5 worm cellular contexts compared by ENCODE assay signal in the genomic region with DNA sequence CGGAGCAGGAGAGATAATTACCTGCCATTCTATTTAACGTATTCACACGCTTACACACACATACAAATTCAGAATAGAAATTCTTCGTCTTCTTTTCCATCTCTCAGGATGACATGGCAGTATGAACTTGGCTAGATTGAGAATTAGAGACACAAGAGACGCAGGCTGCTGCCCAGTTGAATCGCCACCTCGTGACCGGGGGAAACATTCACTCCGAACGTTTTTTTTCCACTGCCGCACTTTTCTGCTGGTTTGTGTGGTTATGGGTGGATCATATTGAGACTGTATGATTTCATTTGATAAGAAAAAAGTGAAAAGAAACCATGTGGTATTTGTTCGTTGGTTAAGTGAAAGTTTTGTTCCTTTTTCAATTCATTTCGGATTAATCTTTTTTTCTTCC.
A peak's percentile ranks its signal among the peaks of the same experiment; 100 is the strongest.
TF ChIP-seq lines count a peak whose summit lies in the region.

No protein-coding gene starts in this region.

TF ChIP-seq in whole organism, L1 larva, 84 proteins besides CTCF, POLR2A, EP300 and RAD21 (continued from another document and continues in another):
- TF ChIP-seq ama-1 (optimal IDR thresholded peaks at IDR 0.05; lab: Kevin White, UChicago) = peak; percentile 33
- no peak for TF ChIP-seq fkh-4 (tag; optimal IDR thresholded peaks at IDR 0.05; lab: Kevin White, UChicago; ENCODE audit: borderline replicate concordance)
- peak; percentile 36 for TF ChIP-seq fkh-8 (tag; optimal IDR thresholded peaks at IDR 0.05; lab: Kevin White, UChicago)
- TF ChIP-seq nhr-77 (tag; optimal IDR thresholded peaks at IDR 0.05; lab: Kevin White, UChicago) = no peak
- TF ChIP-seq nhr-19 (GFP tag; conservative IDR thresholded peaks at IDR 0.05; lab: Robert Waterston, UW) = peak; percentile 46; the same call in 1 of the 2 replicates
- TF ChIP-seq nhr-90 (tag; optimal IDR thresholded peaks at IDR 0.05; lab: Kevin White, UChicago; ENCODE audit: poor library complexity) = peak; percentile 57
- TF ChIP-seq hlh-4 (tag; optimal IDR thresholded peaks at IDR 0.05; lab: Kevin White, UChicago) = no peak
- peak; percentile 29 for TF ChIP-seq lir-3 (tag; optimal IDR thresholded peaks at IDR 0.05; lab: Kevin White, UChicago; ENCODE audit: poor library complexity)
- no peak for TF ChIP-seq pqm-1 (tag; optimal IDR thresholded peaks at IDR 0.05; lab: Kevin White, UChicago)
- peak; percentile 73 for TF ChIP-seq unc-130 (tag; optimal IDR thresholded peaks at IDR 0.05; lab: Kevin White, UChicago)
- TF ChIP-seq ets-5 (GFP tag; IDR thresholded peaks at IDR 0.05; lab: Robert Waterston, UW) = no peak
- TF ChIP-seq pag-3 (tag; optimal IDR thresholded peaks at IDR 0.05; lab: Kevin White, UChicago; ENCODE audit: borderline replicate concordance, insufficient read depth) = peak; percentile 78
- no peak for TF ChIP-seq mef-2 (tag; optimal IDR thresholded peaks at IDR 0.05; lab: Kevin White, UChicago)
- TF ChIP-seq mep-1 (tag; optimal IDR thresholded peaks at IDR 0.05; lab: Kevin White, UChicago) = peak; percentile 68
- peak; percentile 32 for TF ChIP-seq jun-1 (tag; optimal IDR thresholded peaks at IDR 0.05; lab: Kevin White, UChicago)
- peak; percentile 51 to 79 for TF ChIP-seq lin-35 (GFP tag; optimal IDR thresholded peaks at IDR 0.05; lab: Kevin White, UChicago)
- TF ChIP-seq tbx-2 (tag; optimal IDR thresholded peaks at IDR 0.05; lab: Kevin White, UChicago) = peak; percentile 62
- TF ChIP-seq elt-2 (tag; optimal IDR thresholded peaks at IDR 0.05; lab: Kevin White, UChicago) = peak; percentile 52
- TF ChIP-seq lin-39 (tag; optimal IDR thresholded peaks at IDR 0.05; lab: Kevin White, UChicago) = no peak
- peak; percentile 27 to 43 for TF ChIP-seq efl-1 (optimal IDR thresholded peaks at IDR 0.05; lab: Kevin White, UChicago)
- TF ChIP-seq efl-1 (GFP tag; optimal IDR thresholded peaks at IDR 0.05 in 1 of 2; lab: Kevin White, UChicago) = peak; percentile 20 to 84
- no peak for TF ChIP-seq alr-1 (tag; optimal IDR thresholded peaks at IDR 0.05; lab: Kevin White, UChicago; ENCODE audit: borderline replicate concordance)
- TF ChIP-seq C16A3.4 (tag; optimal IDR thresholded peaks at IDR 0.05; lab: Kevin White, UChicago) = peak; percentile 63
- no peak for TF ChIP-seq pax-3 (tag; optimal IDR thresholded peaks at IDR 0.05; lab: Kevin White, UChicago)

TF ChIP-seq in whole organism, L2 larva, 48 proteins besides CTCF, POLR2A, EP300 and RAD21 (continued from another document):
- peak; percentile 85 for TF ChIP-seq nhr-25 (tag; optimal IDR thresholded peaks at IDR 0.05; lab: Kevin White, UChicago)
- TF ChIP-seq nhr-21 (tag; optimal IDR thresholded peaks at IDR 0.05; lab: Kevin White, UChicago) = peak; percentile 86
- peak; percentile 75 for TF ChIP-seq Y55F3AM.14 (GFP tag; optimal IDR thresholded peaks at IDR 0.05; lab: Kevin White, UChicago)
- peak; percentile 52 for TF ChIP-seq F13H6.1 (tag; optimal IDR thresholded peaks at IDR 0.05; lab: Kevin White, UChicago)
- TF ChIP-seq crh-2 (tag; optimal IDR thresholded peaks at IDR 0.05; lab: Kevin White, UChicago) = peak; percentile 67
- peak; percentile 61 for TF ChIP-seq sem-4 (tag; optimal IDR thresholded peaks at IDR 0.05; lab: Kevin White, UChicago)
- peak; percentile 20 for TF ChIP-seq zag-1 (tag; optimal IDR thresholded peaks at IDR 0.05; lab: Kevin White, UChicago)
- TF ChIP-seq nhr-237 (tag; optimal IDR thresholded peaks at IDR 0.05; lab: Kevin White, UChicago) = no peak
- TF ChIP-seq nhr-10 (tag; optimal IDR thresholded peaks at IDR 0.05; lab: Kevin White, UChicago) = no peak
- TF ChIP-seq unc-62 (GFP tag; optimal IDR thresholded peaks at IDR 0.05; lab: Kevin White, UChicago) = no peak
- no peak for TF ChIP-seq ceh-82 (tag; optimal IDR thresholded peaks at IDR 0.05; lab: Kevin White, UChicago)
- TF ChIP-seq mdl-1 (tag; optimal IDR thresholded peaks at IDR 0.05; lab: Kevin White, UChicago) = peak; percentile 58 to 65
- TF ChIP-seq dmd-4 (tag; optimal IDR thresholded peaks at IDR 0.05; lab: Kevin White, UChicago) = no peak
- peak; percentile 80 for TF ChIP-seq C34F6.9 (tag; optimal IDR thresholded peaks at IDR 0.05; lab: Kevin White, UChicago)

TF ChIP-seq in whole organism, L3 larva, 47 proteins besides CTCF, POLR2A, EP300 and RAD21 (continued from another document):
- TF ChIP-seq pha-4 (tag; optimal IDR thresholded peaks at IDR 0.05; lab: Kevin White, UChicago) = peak; percentile 81
- no peak for TF ChIP-seq egl-27 (tag; optimal IDR thresholded peaks at IDR 0.05; lab: Kevin White, UChicago)
- no peak for TF ChIP-seq fkh-10 (GFP tag; optimal IDR thresholded peaks at IDR 0.05; lab: Kevin White, UChicago)
- TF ChIP-seq skn-1 (tag; optimal IDR thresholded peaks at IDR 0.05; lab: Kevin White, UChicago) = no peak
- peak; percentile 88 for TF ChIP-seq nhr-43 (tag; optimal IDR thresholded peaks at IDR 0.05; lab: Kevin White, UChicago; ENCODE audit: poor library complexity, severe bottlenecking)
- TF ChIP-seq nhr-237 (tag; optimal IDR thresholded peaks at IDR 0.05; lab: Kevin White, UChicago) = no peak
- TF ChIP-seq eor-1 (tag; optimal IDR thresholded peaks at IDR 0.05; lab: Kevin White, UChicago) = no peak
- TF ChIP-seq nhr-23 (tag; optimal IDR thresholded peaks at IDR 0.05; lab: Kevin White, UChicago) = peak; percentile 85
- TF ChIP-seq aly-2 (tag; optimal IDR thresholded peaks at IDR 0.05; lab: Kevin White, UChicago) = no peak
- no peak for TF ChIP-seq nhr-76 (tag; optimal IDR thresholded peaks at IDR 0.05; lab: Kevin White, UChicago)
- no peak for TF ChIP-seq unc-62 (GFP tag; optimal IDR thresholded peaks at IDR 0.05; lab: Kevin White, UChicago)
TF ChIP-seq in whole organism, L3 larva: peak in this region for 17.

TF ChIP-seq in whole organism, L4 larva, 104 proteins besides CTCF, POLR2A, EP300 and RAD21 (continued from another document and continues in another):
- no peak for TF ChIP-seq daf-16 (GFP tag; optimal IDR thresholded peaks at IDR 0.05; lab: Kevin White, UChicago)
- peak; percentile 74 for TF ChIP-seq daf-16 (tag; optimal IDR thresholded peaks at IDR 0.05; lab: Kevin White, UChicago)
- TF ChIP-seq daf-8 (GFP tag; IDR thresholded peaks at IDR 0.05; lab: Robert Waterston, UW) = no peak
- TF ChIP-seq lin-1 (GFP tag; IDR thresholded peaks at IDR 0.05; lab: Robert Waterston, UW) = no peak
- peak; percentile 83 for TF ChIP-seq mep-1 (tag; optimal IDR thresholded peaks at IDR 0.05; lab: Kevin White, UChicago)
- TF ChIP-seq hlh-11 (tag; optimal IDR thresholded peaks at IDR 0.05; lab: Kevin White, UChicago) = peak; percentile 97
- TF ChIP-seq ceh-62 (tag; optimal IDR thresholded peaks at IDR 0.05; lab: Kevin White, UChicago) = no peak
- TF ChIP-seq F26F4.8 (GFP tag; conservative IDR thresholded peaks at IDR 0.05; lab: Robert Waterston, UW) = no peak
- TF ChIP-seq hmg-1.1 (GFP tag; IDR thresholded peaks at IDR 0.05; lab: Robert Waterston, UW) = peak; percentile 75
- peak; percentile 74 for TF ChIP-seq nhr-77 (tag; optimal IDR thresholded peaks at IDR 0.05; lab: Kevin White, UChicago)
- TF ChIP-seq saeg-2 (GFP tag; IDR thresholded peaks at IDR 0.05; lab: Robert Waterston, UW) = peak; percentile 57; the same call in 1 of the 2 replicates
- TF ChIP-seq Y48G9A.11 (GFP tag; IDR thresholded peaks at IDR 0.05; lab: Robert Waterston, UW) = no peak
- TF ChIP-seq hlh-30 (tag; optimal IDR thresholded peaks at IDR 0.05; lab: Kevin White, UChicago; ENCODE audit: insufficient read depth) = peak; percentile 98
- TF ChIP-seq attf-4 (tag; optimal IDR thresholded peaks at IDR 0.05; lab: Kevin White, UChicago) = no peak
- TF ChIP-seq dmd-8 (GFP tag; IDR thresholded peaks at IDR 0.05; lab: Robert Waterston, UW) = no peak
- no peak for TF ChIP-seq skn-1 (tag; optimal IDR thresholded peaks at IDR 0.05; lab: Kevin White, UChicago)
- TF ChIP-seq jun-1 (tag; optimal IDR thresholded peaks at IDR 0.05; lab: Kevin White, UChicago) = peak; percentile 46
- TF ChIP-seq zag-1 (tag; optimal IDR thresholded peaks at IDR 0.05; lab: Kevin White, UChicago) = no peak
- TF ChIP-seq daf-12 (tag; optimal IDR thresholded peaks at IDR 0.05; lab: Kevin White, UChicago) = no peak
- TF ChIP-seq nhr-41 (GFP tag; IDR thresholded peaks at IDR 0.05; lab: Robert Waterston, UW) = 0 out of 2 replicates have a peak, but pooled peaks have one; percentile 12
- TF ChIP-seq T26A8.4 (GFP tag; IDR thresholded peaks at IDR 0.05; lab: Robert Waterston, UW) = peak; percentile 33; the same call in 1 of the 2 replicates
- TF ChIP-seq ceh-44 (GFP tag; IDR thresholded peaks at IDR 0.05; lab: Robert Waterston, UW) = no peak
- no peak for TF ChIP-seq zip-11 (GFP tag; IDR thresholded peaks at IDR 0.05; lab: Robert Waterston, UW)
- no peak for TF ChIP-seq Y105C5A.15 (GFP tag; IDR thresholded peaks at IDR 0.05; lab: Robert Waterston, UW)
- peak; percentile 96 for TF ChIP-seq nhr-28 (tag; optimal IDR thresholded peaks at IDR 0.05; lab: Kevin White, UChicago)
- TF ChIP-seq ZK546.5 (tag; optimal IDR thresholded peaks at IDR 0.05; lab: Kevin White, UChicago) = no peak
- TF ChIP-seq daf-19 (GFP tag; conservative IDR thresholded peaks at IDR 0.05; lab: Robert Waterston, UW) = no peak
- TF ChIP-seq lin-15B (tag; optimal IDR thresholded peaks at IDR 0.05; lab: Kevin White, UChicago) = no peak
- TF ChIP-seq set-16 (GFP tag; IDR thresholded peaks at IDR 0.05; lab: Robert Waterston, UW) = peak; percentile 11; the same call in 1 of the 2 replicates
- TF ChIP-seq aha-1 (tag; lab: Kevin White, UChicago) = peak; percentile 99
- no peak for TF ChIP-seq snpc-1.2 (GFP tag; IDR thresholded peaks at IDR 0.05; lab: Robert Waterston, UW)
- TF ChIP-seq mxl-2 (GFP tag; conservative IDR thresholded peaks at IDR 0.05; lab: Robert Waterston, UW) = 0 out of 2 replicates have a peak, but pooled peaks have one; percentile 34
- TF ChIP-seq ceh-20 (GFP tag; IDR thresholded peaks at IDR 0.05; lab: Robert Waterston, UW) = peak; percentile 82
- TF ChIP-seq nhr-6 (tag; optimal IDR thresholded peaks at IDR 0.05; lab: Kevin White, UChicago) = peak; percentile 24
- peak; percentile 91 for TF ChIP-seq dve-1 (tag; optimal IDR thresholded peaks at IDR 0.05; lab: Kevin White, UChicago; ENCODE audit: insufficient read depth)
- TF ChIP-seq ZK337.2 (GFP tag; IDR thresholded peaks at IDR 0.05; lab: Robert Waterston, UW) = no peak
- TF ChIP-seq nhr-111 (GFP tag; optimal IDR thresholded peaks at IDR 0.05; lab: Kevin White, UChicago) = no peak
- no peak for TF ChIP-seq ceh-28 (tag; optimal IDR thresholded peaks at IDR 0.05; lab: Kevin White, UChicago)
- no peak for TF ChIP-seq madf-5 (GFP tag; IDR thresholded peaks at IDR 0.05; lab: Robert Waterston, UW)
- no peak for TF ChIP-seq nhr-25 (tag; optimal IDR thresholded peaks at IDR 0.05; lab: Kevin White, UChicago; ENCODE audit: borderline replicate concordance, insufficient read depth)
- no peak for TF ChIP-seq F37D6.2 (tag; optimal IDR thresholded peaks at IDR 0.05; lab: Kevin White, UChicago)

TF ChIP-seq in whole organism, young adult, 124 proteins besides CTCF, POLR2A, EP300 and RAD21 (continued from another document and continues in another):
- TF ChIP-seq F39B2.1 (GFP tag; IDR thresholded peaks at IDR 0.05; lab: Robert Waterston, UW) (no peak), Y79H2A.3 (GFP tag; conservative IDR thresholded peaks at IDR 0.05; lab: Robert Waterston, UW) (no peak; the same call in 1 of the 2 replicates), bed-2 (GFP tag; IDR thresholded peaks at IDR 0.05; lab: Robert Waterston, UW) (no peak), let-607 (tag; optimal IDR thresholded peaks at IDR 0.05; lab: Kevin White, UChicago) (peak; percentile 34 to 54), attf-5 (GFP tag; optimal IDR thresholded peaks at IDR 0.05; lab: Kevin White, UChicago) (peak; percentile 72), tbp1 (GFP tag; optimal IDR thresholded peaks at IDR 0.05; lab: Kevin White, UChicago) (peak; percentile 45), bed-1 (GFP tag; IDR thresholded peaks at IDR 0.05; lab: Robert Waterston, UW) (no peak), ekl-4 (GFP tag; IDR thresholded peaks at IDR 0.05; lab: Robert Waterston, UW) (no peak; the same call in 1 of the 2 replicates), ceh-91 (GFP tag; IDR thresholded peaks at IDR 0.05; lab: Robert Waterston, UW) (no peak), ceh-58 (GFP tag; IDR thresholded peaks at IDR 0.05; lab: Robert Waterston, UW) (no peak), B0035.1 (tag; optimal IDR thresholded peaks at IDR 0.05; lab: Kevin White, UChicago) (no peak), F52B5.7 (tag; optimal IDR thresholded peaks at IDR 0.05; lab: Kevin White, UChicago) (peak; percentile 22), dpff-1 (tag; optimal IDR thresholded peaks at IDR 0.05; lab: Kevin White, UChicago) (no peak), nhr-27 (tag; optimal IDR thresholded peaks at IDR 0.05; lab: Kevin White, UChicago) (no peak), F10E7.11 (tag; optimal IDR thresholded peaks at IDR 0.05; lab: Kevin White, UChicago) (no peak), zim-3 (tag; optimal IDR thresholded peaks at IDR 0.05; lab: Kevin White, UChicago) (no peak), lin-54 (GFP tag; optimal IDR thresholded peaks at IDR 0.05; lab: Kevin White, UChicago) (peak; percentile 26), T07F8.4 (tag; optimal IDR thresholded peaks at IDR 0.05; lab: Kevin White, UChicago) (no peak), lag-1 (GFP tag; IDR thresholded peaks at IDR 0.05; lab: Robert Waterston, UW) (no peak), athp-1 (tag; optimal IDR thresholded peaks at IDR 0.05; lab: Kevin White, UChicago) (peak; percentile 49), mes-4 (tag; optimal IDR thresholded peaks at IDR 0.05; lab: Kevin White, UChicago) (no peak), mcd-1 (GFP tag; IDR thresholded peaks at IDR 0.05; lab: Robert Waterston, UW) (peak; percentile 45), F57C9.4 (tag; optimal IDR thresholded peaks at IDR 0.05; lab: Kevin White, UChicago) (no peak), aptf-2 (GFP tag; conservative IDR thresholded peaks at IDR 0.05; lab: Robert Waterston, UW) (no peak), nfya-2 (GFP tag; IDR thresholded peaks at IDR 0.05; lab: Robert Waterston, UW) (no peak), madf-3 (GFP tag; IDR thresholded peaks at IDR 0.05; lab: Robert Waterston, UW) (no peak), nfya-1 (tag; optimal IDR thresholded peaks at IDR 0.05; lab: Kevin White, UChicago; ENCODE audit: borderline replicate concordance, insufficient read depth) (no peak), attf-3 (GFP tag; conservative IDR thresholded peaks at IDR 0.05; lab: Robert Waterston, UW) (no peak), ztf-25 (GFP tag; IDR thresholded peaks at IDR 0.05; lab: Robert Waterston, UW) (no peak), ztf-26 (tag; optimal IDR thresholded peaks at IDR 0.05; lab: Kevin White, UChicago) (peak; percentile 79), Y95B8A.8 (GFP tag; IDR thresholded peaks at IDR 0.05; lab: Robert Waterston, UW) (0 out of 2 replicates have a peak, but pooled peaks have one; percentile 36), T26A5.8 (tag; optimal IDR thresholded peaks at IDR 0.05; lab: Kevin White, UChicago) (no peak), unc-130 (GFP tag; optimal IDR thresholded peaks at IDR 0.05; lab: Kevin White, UChicago) (no peak), hrde-1 (tag; optimal IDR thresholded peaks at IDR 0.05; lab: Kevin White, UChicago; ENCODE audit: borderline replicate concordance) (no peak), D2030.7 (GFP tag; IDR thresholded peaks at IDR 0.05; lab: Robert Waterston, UW) (no peak), ceh-27 (GFP tag; optimal IDR thresholded peaks at IDR 0.05; lab: Kevin White, UChicago) (no peak), rec-8 (tag; optimal IDR thresholded peaks at IDR 0.05; lab: Kevin White, UChicago) (no peak), ceh-79 (tag; optimal IDR thresholded peaks at IDR 0.05; lab: Kevin White, UChicago) (no peak), akir-1 (GFP tag; optimal IDR thresholded peaks at IDR 0.05; lab: Kevin White, UChicago) (no peak), nhr-120 (GFP tag; IDR thresholded peaks at IDR 0.05; lab: Robert Waterston, UW) (no peak), snpc-1.1 (tag; optimal IDR thresholded peaks at IDR 0.05; lab: Kevin White, UChicago; ENCODE audit: insufficient read depth) (no peak), ama-1 (optimal IDR thresholded peaks at IDR 0.05; lab: Kevin White, UChicago) (no peak), ama-1 (GFP tag; optimal IDR thresholded peaks at IDR 0.05; lab: Kevin White, UChicago) (no peak), F33H1.4 (GFP tag; IDR thresholded peaks at IDR 0.05; lab: Robert Waterston, UW) (no peak), F37B4.10 (GFP tag; IDR thresholded peaks at IDR 0.05; lab: Robert Waterston, UW) (0 out of 2 replicates have a peak, but pooled peaks have one; percentile 30), B0019.2 (GFP tag; conservative IDR thresholded peaks at IDR 0.05; lab: Robert Waterston, UW) (no peak), F22D6.2 (tag; optimal IDR thresholded peaks at IDR 0.05; lab: Kevin White, UChicago) (no peak), mxl-1 (tag; optimal IDR thresholded peaks at IDR 0.05; lab: Kevin White, UChicago) (no peak)
